Worm (Caenorhabditis elegans): Measurements from ENCODE around the gene C02E7.6.

ce11 chrV:4918664-4919257 is at the start of gene C02E7.6:
- TF ChIP-seq lsy-2 (tag; optimal IDR thresholded peaks at IDR 0.05) (no peak), zip-8 (tag; optimal IDR thresholded peaks at IDR 0.05) (no peak), nhr-237 (tag; optimal IDR thresholded peaks at IDR 0.05) (peak; percentile 14), unc-62 (GFP tag; optimal IDR thresholded peaks at IDR 0.05) (peak; percentile 16), nhr-2 (tag; optimal IDR thresholded peaks at IDR 0.05) (no peak), ces-1 (GFP tag; optimal IDR thresholded peaks at IDR 0.05) (no peak), snpc-4 (tag; optimal IDR thresholded peaks at IDR 0.05) (no peak), nhr-12 (tag; optimal IDR thresholded peaks at IDR 0.05) (no peak), sptf-1 (tag; optimal IDR thresholded peaks at IDR 0.05) (no peak)
